4 fruit fly cellular contexts compared by ENCODE assay signal in the genomic region with DNA sequence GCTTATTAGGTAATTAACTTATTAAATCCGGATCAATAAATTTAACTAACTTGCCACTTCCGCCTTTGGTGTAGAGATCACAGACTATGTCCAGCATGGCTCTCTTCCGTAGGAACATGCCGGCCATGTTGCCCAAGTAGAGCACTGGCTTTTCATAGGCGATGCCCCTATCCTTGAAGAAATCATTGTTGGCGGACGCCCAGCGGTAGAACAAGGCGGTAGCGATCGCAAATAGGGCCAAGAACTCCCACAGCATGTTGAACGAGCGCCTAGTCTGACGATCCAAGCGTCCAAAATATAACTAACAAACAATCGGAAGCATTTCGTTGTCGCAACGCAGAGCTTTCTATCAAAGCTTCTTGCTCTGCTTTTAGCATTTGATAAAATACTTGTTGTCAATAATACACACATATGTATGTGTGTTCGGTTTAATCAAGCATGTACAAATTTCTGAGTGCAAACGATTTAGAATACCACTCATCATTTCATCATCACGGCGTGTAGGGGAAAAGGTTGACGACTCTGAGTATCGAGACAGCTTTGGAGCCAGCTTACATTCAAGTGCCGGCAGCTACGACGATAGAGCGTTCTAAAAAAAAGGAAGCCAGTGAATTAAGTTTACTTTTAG.
TF ChIP-seq lines count a peak whose summit lies in the region.

A gene (minus strand): TSS at position 310 of the 628 bp plus-strand sequence.

- no peak for TF ChIP-seq CTCF in whole organism, embryonic (GFP tag; optimal IDR thresholded peaks at IDR 0.05; lab: Kevin White, UChicago)

TF ChIP-seq in whole organism, adult, 20 proteins besides CTCF, POLR2A, EP300 and RAD21:
- TF ChIP-seq cic (GFP tag; optimal IDR thresholded peaks at IDR 0.05; lab: Kevin White, UChicago) = peak; percentile 25
- TF ChIP-seq CG5204 (GFP tag; optimal IDR thresholded peaks at IDR 0.05; lab: Kevin White, UChicago) = no peak
- no peak for TF ChIP-seq CG33017 (tag; optimal IDR thresholded peaks at IDR 0.05; lab: Kevin White, UChicago)
- TF ChIP-seq pad (GFP tag; optimal IDR thresholded peaks at IDR 0.05; lab: Kevin White, UChicago) = peak; percentile 45
- TF ChIP-seq tj (GFP tag; optimal IDR thresholded peaks at IDR 0.05; lab: Kevin White, UChicago) = no peak
- no peak for TF ChIP-seq Clk (GFP tag; optimal IDR thresholded peaks at IDR 0.05; lab: Kevin White, UChicago)
- TF ChIP-seq CG7101 (tag; optimal IDR thresholded peaks at IDR 0.05; lab: Kevin White, UChicago) = no peak

TF ChIP-seq in whole organism, embryonic, 481 proteins besides CTCF, POLR2A, EP300 and RAD21 (continues in another document):
- TF ChIP-seq Dip2 (GFP tag; IDR thresholded peaks at IDR 0.05; lab: Robert Waterston, UW) (no peak), CG6175 (GFP tag; IDR thresholded peaks at IDR 0.05; lab: Robert Waterston, UW) (no peak), gt (GFP tag; IDR thresholded peaks at IDR 0.05; lab: Robert Waterston, UW) (no peak), nerfin-2 (GFP tag; IDR thresholded peaks at IDR 0.05; lab: Robert Waterston, UW; ENCODE audit: partially characterized antibody) (0 out of 2 replicates have a peak, but pooled peaks have one; percentile 20), CG12744 (GFP tag; optimal IDR thresholded peaks at IDR 0.05; lab: Kevin White, UChicago) (no peak), CG31441 (GFP tag; IDR thresholded peaks at IDR 0.05; lab: Robert Waterston, UW) (no peak), maf-S (GFP tag; optimal IDR thresholded peaks at IDR 0.05; lab: Kevin White, UChicago) (no peak), lab (GFP tag; optimal IDR thresholded peaks at IDR 0.05; lab: Kevin White, UChicago) (peak; percentile 25), CG30020 (tag; optimal IDR thresholded peaks at IDR 0.05; lab: Kevin White, UChicago) (no peak), CG11456 (GFP tag; IDR thresholded peaks at IDR 0.05; lab: Robert Waterston, UW) (no peak), Hr78 (GFP tag; optimal IDR thresholded peaks at IDR 0.05; lab: Kevin White, UChicago) (no peak), PHDP (tag; optimal IDR thresholded peaks at IDR 0.05; lab: Kevin White, UChicago) (no peak), tll (GFP tag; optimal IDR thresholded peaks at IDR 0.05; lab: Kevin White, UChicago) (no peak), CG18476 (GFP tag; optimal IDR thresholded peaks at IDR 0.05; lab: Kevin White, UChicago) (no peak), ttk (GFP tag; IDR thresholded peaks at IDR 0.05; lab: Robert Waterston, UW) (no peak), CkIIα-i1 (GFP tag; IDR thresholded peaks at IDR 0.05; lab: Robert Waterston, UW) (no peak), row (GFP tag; IDR thresholded peaks at IDR 0.05; lab: Robert Waterston, UW) (no peak), CG12155 (GFP tag; optimal IDR thresholded peaks at IDR 0.05; lab: Kevin White, UChicago) (no peak), chif (GFP tag; optimal IDR thresholded peaks at IDR 0.05; lab: Kevin White, UChicago) (no peak), E2f1 (GFP tag; IDR thresholded peaks at IDR 0.05; lab: Robert Waterston, UW) (no peak), CG32767 (GFP tag; IDR thresholded peaks at IDR 0.05; lab: Robert Waterston, UW) (0 out of 2 replicates have a peak, but pooled peaks have one; percentile 9), Ptx1 (GFP tag; IDR thresholded peaks at IDR 0.05; lab: Robert Waterston, UW) (no peak), CG34376 (GFP tag; optimal IDR thresholded peaks at IDR 0.05; lab: Kevin White, UChicago) (peak; percentile 96), seq (GFP tag; IDR thresholded peaks at IDR 0.05; lab: Robert Waterston, UW) (no peak), mld (GFP tag; IDR thresholded peaks at IDR 0.05; lab: Robert Waterston, UW; ENCODE audit: partially characterized antibody) (no peak), abd-A (tag; optimal IDR thresholded peaks at IDR 0.05; lab: Kevin White, UChicago) (no peak)

TF ChIP-seq in whole organism, prepupa, 60 proteins besides CTCF, POLR2A, EP300 and RAD21:
- TF ChIP-seq fd59A (GFP tag; optimal IDR thresholded peaks at IDR 0.05; lab: Kevin White, UChicago) (no peak), acj6 (GFP tag; optimal IDR thresholded peaks at IDR 0.05; lab: Kevin White, UChicago) (no peak), svp (GFP tag; lab: Kevin White, UChicago) (peak; percentile 43), Sox14 (GFP tag; optimal IDR thresholded peaks at IDR 0.05; lab: Kevin White, UChicago) (no peak), CG16779 (tag; optimal IDR thresholded peaks at IDR 0.05; lab: Kevin White, UChicago) (no peak), Eip93F (GFP tag; optimal IDR thresholded peaks at IDR 0.05; lab: Kevin White, UChicago) (no peak), Smox (GFP tag; optimal IDR thresholded peaks at IDR 0.05; lab: Kevin White, UChicago) (no peak), Eip75B (GFP tag; optimal IDR thresholded peaks at IDR 0.05; lab: Kevin White, UChicago) (no peak), Eip78C (GFP tag; lab: Kevin White, UChicago) (no peak), Ets21C (GFP tag; optimal IDR thresholded peaks at IDR 0.05; lab: Kevin White, UChicago) (no peak), CG8632 (GFP tag; optimal IDR thresholded peaks at IDR 0.05; lab: Kevin White, UChicago) (no peak), OdsH (GFP tag; optimal IDR thresholded peaks at IDR 0.05; lab: Kevin White, UChicago) (no peak), vri (GFP tag; optimal IDR thresholded peaks at IDR 0.05; lab: Kevin White, UChicago) (peak; percentile 44), fd85E (GFP tag; optimal IDR thresholded peaks at IDR 0.05; lab: Kevin White, UChicago) (no peak), lz (GFP tag; optimal IDR thresholded peaks at IDR 0.05; lab: Kevin White, UChicago) (no peak), eg (GFP tag; IDR thresholded peaks at IDR 0.05; lab: Robert Waterston, UW) (no peak)
TF ChIP-seq in whole organism, prepupa: peak in this region for 2.

TF ChIP-seq in whole organism, wandering third instar larva, 38 proteins besides CTCF, POLR2A, EP300 and RAD21:
- TF ChIP-seq Jra (GFP tag; optimal IDR thresholded peaks at IDR 0.05; lab: Kevin White, UChicago) (no peak), CrebA (GFP tag; optimal IDR thresholded peaks at IDR 0.05; lab: Kevin White, UChicago; ENCODE audit: borderline replicate concordance) (peak; percentile 32), N (GFP tag; optimal IDR thresholded peaks at IDR 0.05; lab: Kevin White, UChicago) (no peak), rgr (GFP tag; optimal IDR thresholded peaks at IDR 0.05; lab: Kevin White, UChicago) (peak; percentile 9), sv (GFP tag; optimal IDR thresholded peaks at IDR 0.05; lab: Kevin White, UChicago) (no peak), Vsx2 (GFP tag; optimal IDR thresholded peaks at IDR 0.05; lab: Kevin White, UChicago; ENCODE audit: partially characterized antibody) (peak; percentile 20)
